Worm (Caenorhabditis elegans): ENCODE measurements around the gene Y53C12A.7.

ce11 chrII:9703601-9704000 lies 3.3 kb downstream of the Y53C12A.7 start, which contains the start of gene mop-25.2:
- TF ChIP-seq aly-2 (tag; optimal IDR thresholded peaks at IDR 0.05) (no peak), aha-1 (tag; optimal IDR thresholded peaks at IDR 0.05) (no peak)

All from whole organism, L1 larva.